Fruit fly (Drosophila melanogaster): ENCODE results near the gene Mps1.
A peak's percentile ranks its signal among the peaks of the same experiment; 100 is the strongest.

Gene Mps1

dm6 chr3R:17714370-17714769, 43.3 kb downstream of the Mps1 start:
- TF ChIP-seq CG8478 (optimal IDR thresholded peaks at IDR 0.05) (no peak), pan (optimal IDR thresholded peaks at IDR 0.05) (peak; percentile 7), psq (optimal IDR thresholded peaks at IDR 0.05) (no peak), usp (GFP tag; optimal IDR thresholded peaks at IDR 0.05) (no peak)

dm6 chr3R:17714773-17715344, 43.8 kb downstream of the Mps1 start:
- no peak for TF ChIP-seq usp (GFP tag; optimal IDR thresholded peaks at IDR 0.05)
- peak in 1 of 2 experiments; percentile 34 for TF ChIP-seq EcR (GFP tag; optimal IDR thresholded peaks at IDR 0.05)

- TF ChIP-seq CG8478 (optimal IDR thresholded peaks at IDR 0.05) = peak; percentile 96
- no peak for TF ChIP-seq pan (optimal IDR thresholded peaks at IDR 0.05)
- peak; percentile 98 for TF ChIP-seq Dll (optimal IDR thresholded peaks at IDR 0.05)
These were observed 46.0 kb downstream of the Mps1 start for dm6 chr3R:17716858-17717596.

dm6 chr3R:17718051-17718693, 47.1 kb downstream of the Mps1 start, which contains the start of gene osa:
osa (minus strand) TSS chr3R:17718350.
- TF ChIP-seq EcR (GFP tag; optimal IDR thresholded peaks at IDR 0.05) (no peak), Dll (optimal IDR thresholded peaks at IDR 0.05) (no peak), usp (GFP tag; optimal IDR thresholded peaks at IDR 0.05) (no peak), pan (optimal IDR thresholded peaks at IDR 0.05) (no peak), CG8478 (optimal IDR thresholded peaks at IDR 0.05) (no peak), psq (optimal IDR thresholded peaks at IDR 0.05) (no peak)

- TF ChIP-seq usp (GFP tag; optimal IDR thresholded peaks at IDR 0.05) = no peak
- no peak for TF ChIP-seq pan (optimal IDR thresholded peaks at IDR 0.05)
- TF ChIP-seq CG8478 (optimal IDR thresholded peaks at IDR 0.05) = no peak
- no peak for TF ChIP-seq EcR (GFP tag; optimal IDR thresholded peaks at IDR 0.05)
- TF ChIP-seq psq (optimal IDR thresholded peaks at IDR 0.05) = no peak
- no peak for TF ChIP-seq Dll (optimal IDR thresholded peaks at IDR 0.05)
These were observed 47.9 kb downstream of the Mps1 start, which contains the start of gene Pxt for dm6 chr3R:17718760-17719625. Pxt (plus strand) TSS chr3R:17719454.

Data from whole organism.